Fruit fly (Drosophila melanogaster): ENCODE data around the gene CG31689.

The CG31689 gene

dm6 chr2L:2749144-2749766 is 23.8 kb downstream of the CG31689 start (continued):
- TF ChIP-seq dmrt11E (tag; optimal IDR thresholded peaks at IDR 0.05) (no peak), Max (GFP tag; optimal IDR thresholded peaks at IDR 0.05) (no peak), CG2199 (GFP tag; IDR thresholded peaks at IDR 0.05) (no peak), nau (GFP tag; optimal IDR thresholded peaks at IDR 0.05) (peak; percentile 27), slou (GFP tag; optimal IDR thresholded peaks at IDR 0.05) (no peak), Bgb (GFP tag; IDR thresholded peaks at IDR 0.05; ENCODE audit: partially characterized antibody) (no peak), CG15011 (GFP tag; optimal IDR thresholded peaks at IDR 0.05) (no peak), dati (GFP tag; IDR thresholded peaks at IDR 0.05) (no peak), gce (GFP tag; IDR thresholded peaks at IDR 0.05) (no peak), org-1 (GFP tag; optimal IDR thresholded peaks at IDR 0.05) (no peak), hbn (GFP tag; IDR thresholded peaks at IDR 0.05; ENCODE audit: partially characterized antibody) (no peak), kah (GFP tag; optimal IDR thresholded peaks at IDR 0.05) (peak; percentile 37), CG16815 (GFP tag; optimal IDR thresholded peaks at IDR 0.05) (no peak), Lpt (GFP tag; optimal IDR thresholded peaks at IDR 0.05) (no peak), CG2875 (GFP tag; optimal IDR thresholded peaks at IDR 0.05) (peak; percentile 52), HHEX (GFP tag; optimal IDR thresholded peaks at IDR 0.05) (no peak), Oaz (GFP tag; IDR thresholded peaks at IDR 0.05) (no peak), gcm2 (GFP tag; optimal IDR thresholded peaks at IDR 0.05) (no peak), Nf-YA (GFP tag; IDR thresholded peaks at IDR 0.05) (no peak), Sry-δ (GFP tag; optimal IDR thresholded peaks at IDR 0.05) (peak; percentile 51), tll (GFP tag; optimal IDR thresholded peaks at IDR 0.05) (no peak), zfh2 (GFP tag; optimal IDR thresholded peaks at IDR 0.05) (peak; percentile 7), HLH3B (GFP tag; IDR thresholded peaks at IDR 0.05) (no peak), Xbp1 (GFP tag; optimal IDR thresholded peaks at IDR 0.05) (no peak), CG6272 (GFP tag; IDR thresholded peaks at IDR 0.05) (0 out of 2 replicates have a peak, but pooled peaks have one; percentile 42), slp2 (GFP tag; optimal IDR thresholded peaks at IDR 0.05) (no peak), Myb (GFP tag; optimal IDR thresholded peaks at IDR 0.05) (peak; percentile 43), Fer3 (tag; optimal IDR thresholded peaks at IDR 0.05) (no peak), CG12071 (GFP tag; optimal IDR thresholded peaks at IDR 0.05) (peak; percentile 52), odd (GFP tag; optimal IDR thresholded peaks at IDR 0.05) (peak; percentile 26), Lim3 (GFP tag; IDR thresholded peaks at IDR 0.05) (no peak), chn (GFP tag; optimal IDR thresholded peaks at IDR 0.05) (peak; percentile 53), Gug (GFP tag; IDR thresholded peaks at IDR 0.05) (0 out of 4 replicates have a peak, but pooled peaks have one; percentile 40), cad (GFP tag; optimal IDR thresholded peaks at IDR 0.05) (no peak), CG7963 (GFP tag; IDR thresholded peaks at IDR 0.05; ENCODE audit: partially characterized antibody) (no peak), CG10462 (GFP tag; optimal IDR thresholded peaks at IDR 0.05) (no peak), ci (GFP tag; IDR thresholded peaks at IDR 0.05) (no peak), oc (tag; optimal IDR thresholded peaks at IDR 0.05) (no peak), wek (GFP tag; optimal IDR thresholded peaks at IDR 0.05) (peak; percentile 47), ERR (GFP tag; optimal IDR thresholded peaks at IDR 0.05) (peak; percentile 13), CG34422 (GFP tag; IDR thresholded peaks at IDR 0.05) (no peak), CG6813 (GFP tag; optimal IDR thresholded peaks at IDR 0.05) (peak; percentile 39), Abd-B (GFP tag; optimal IDR thresholded peaks at IDR 0.05) (no peak), fd64A (GFP tag; optimal IDR thresholded peaks at IDR 0.05) (peak; percentile 56), NFAT (GFP tag; IDR thresholded peaks at IDR 0.05) (no peak), Ssrp (tag; optimal IDR thresholded peaks at IDR 0.05) (no peak), Opbp (GFP tag; IDR thresholded peaks at IDR 0.05; ENCODE audit: partially characterized antibody) (no peak), CG1603 (tag; optimal IDR thresholded peaks at IDR 0.05) (peak; percentile 30), CG13424 (tag; optimal IDR thresholded peaks at IDR 0.05) (peak; percentile 1), unpg (GFP tag; optimal IDR thresholded peaks at IDR 0.05) (no peak)

Data from whole organism, embryonic.